Worm (Caenorhabditis elegans) whole organism, L4/young adult: ENCODE data around the gene wee-1.1.

Experiments
- dao-5 ChIP-seq: sonication (generic microtip); optimal IDR thresholded peaks from 2 replicates; lab custom pipeline; 2016; ENCODE audit warnings: missing genotype, missing genetic modification characterization, moderate library complexity, missing compliant biosample characterization
- him-1 ChIP-seq: sonication (generic microtip); optimal IDR thresholded peaks from 2 replicates; lab custom pipeline; 2016; ENCODE audit warnings: missing genotype, missing genetic modification reagents, missing genetic modification characterization, missing compliant biosample characterization

- no peak for TF ChIP-seq him-1 (tag; lab: Kevin White, UChicago)
- TF ChIP-seq dao-5 (tag; lab: Kevin White, UChicago) = no peak
These were observed 6.3 kb upstream of the wee-1.1 start, which contains the start of gene eral-1 for ce11 chrII:9589667-9590066.
